Worm (Caenorhabditis elegans) whole organism, mixed stage, embryonic: ENCODE measurements around the gene H34I24.1.
A peak's percentile ranks its signal among the peaks of the same experiment; 100 is the strongest.

Experiments used
- M03D4.4 ChIP-seq: sonication (generic microtip); optimal IDR thresholded peaks from 2 replicates; lab custom pipeline; 2017; ENCODE audit warnings: mild to moderate bottlenecking, missing genetic modification characterization, missing compliant biosample characterization
- bed-3 ChIP-seq: fragments of 200-800 bp; sonication (Bioruptor generic); optimal IDR thresholded peaks from 3 replicates; lab custom pipeline; 2018; ENCODE audit warnings: mild to moderate bottlenecking, missing genetic modification characterization, moderate library complexity, missing compliant biosample characterization
- blmp-1 ChIP-seq: fragments of 150-350 bp; optimal IDR thresholded peaks from 2 replicates; lab custom pipeline; 2014; ENCODE audit warnings: missing biosample characterization, missing genetic modification characterization
- ceh-39 ChIP-seq: fragments of 150-350 bp; optimal IDR thresholded peaks from 2 replicates; lab custom pipeline; 2014; ENCODE audit warnings: missing biosample characterization, missing genetic modification characterization
- ceh-43 ChIP-seq: fragments of 200-800 bp; sonication (Bioruptor generic); optimal IDR thresholded peaks from 2 replicates; lab custom pipeline; 2018; ENCODE audit warnings: mild to moderate bottlenecking, missing genetic modification characterization, moderate library complexity, missing compliant biosample characterization
- ceh-83 ChIP-seq: fragments of 200-800 bp; sonication (Bioruptor generic); optimal IDR thresholded peaks from 2 replicates; lab custom pipeline; 2018; ENCODE audit warnings: mild to moderate bottlenecking, missing genetic modification characterization, missing compliant biosample characterization
- ces-1 ChIP-seq: fragments of 150-350 bp; optimal IDR thresholded peaks from 2 replicates; lab custom pipeline; 2014; ENCODE audit warnings: missing biosample characterization, missing genetic modification reagents, missing genetic modification characterization
- cnd-1 ChIP-seq: fragments of 200-800 bp; sonication (Bioruptor generic); optimal IDR thresholded peaks from 2 replicates; lab custom pipeline; 2018; ENCODE audit warnings: mild to moderate bottlenecking, missing genetic modification characterization, missing compliant biosample characterization
- drap-1 ChIP-seq: fragments of 200-800 bp; sonication (Bioruptor generic); optimal IDR thresholded peaks from 3 replicates; lab custom pipeline; 2018; ENCODE audit warnings: mild to moderate bottlenecking, missing genetic modification characterization, missing compliant biosample characterization
- elt-1 ChIP-seq: sonication (generic microtip); optimal IDR thresholded peaks from 2 replicates; lab custom pipeline; 2017; ENCODE audit warnings: missing genetic modification characterization, mild to moderate bottlenecking, missing compliant biosample characterization, antibody characterized with exemption, moderate library complexity, borderline replicate concordance; ENCODE audit not compliant: insufficient read depth
- elt-3 ChIP-seq: fragments of 150-350 bp; optimal IDR thresholded peaks from 2 replicates; lab custom pipeline; 2014; ENCODE audit warnings: missing biosample characterization, missing genetic modification characterization
- flh-1 ChIP-seq: fragments of 200-800 bp; sonication (Bioruptor generic); optimal IDR thresholded peaks from 2 replicates; lab custom pipeline; 2018; ENCODE audit warnings: mild to moderate bottlenecking, missing genetic modification characterization, moderate library complexity, missing compliant biosample characterization
- ham-2 ChIP-seq: fragments of 200-800 bp; sonication (Bioruptor generic); optimal IDR thresholded peaks from 2 replicates; lab custom pipeline; 2018; ENCODE audit warnings: mild to moderate bottlenecking, missing genetic modification characterization, missing compliant biosample characterization
- hlh-1 ChIP-seq: fragments of 150-350 bp; optimal IDR thresholded peaks from 2 replicates; lab custom pipeline; 2014; ENCODE audit warnings: missing biosample characterization, missing genetic modification reagents, missing genetic modification characterization
- lin-13 ChIP-seq: fragments of 150-350 bp; optimal IDR thresholded peaks from 2 replicates; lab custom pipeline; 2014; ENCODE audit warnings: missing biosample characterization, missing genetic modification characterization
- lin-32 ChIP-seq: fragments of 200-800 bp; sonication (Bioruptor generic); optimal IDR thresholded peaks from 2 replicates; lab custom pipeline; 2018; ENCODE audit warnings: mild to moderate bottlenecking, missing genetic modification characterization, missing compliant biosample characterization
- lsy-2 ChIP-seq: fragments of 150-350 bp; optimal IDR thresholded peaks from 2 replicates; lab custom pipeline; 2014; ENCODE audit warnings: missing biosample characterization, missing genetic modification characterization
- mab-5 ChIP-seq: fragments of 150-350 bp; optimal IDR thresholded peaks from 2 replicates; lab custom pipeline; 2014; ENCODE audit warnings: missing biosample characterization, missing genetic modification characterization
- mep-1 ChIP-seq: fragments of 150-350 bp; optimal IDR thresholded peaks from 2 replicates; lab custom pipeline; 2017; ENCODE audit warnings: missing biosample characterization, missing genetic modification reagents, missing genetic modification characterization, inconsistent platforms
- mls-2 ChIP-seq: sonication (generic microtip); optimal IDR thresholded peaks from 2 replicates; lab custom pipeline; 2016; ENCODE audit warnings: mild to moderate bottlenecking, missing genetic modification characterization, moderate library complexity, missing compliant biosample characterization
- nhr-12 ChIP-seq: fragments of 150-350 bp; optimal IDR thresholded peaks from 2 replicates; lab custom pipeline; 2014; ENCODE audit warnings: missing biosample characterization, missing genetic modification characterization
- nhr-2 ChIP-seq: fragments of 150-350 bp; optimal IDR thresholded peaks from 2 replicates; lab custom pipeline; 2014; ENCODE audit warnings: missing biosample characterization, missing genetic modification characterization
- nhr-237 ChIP-seq: fragments of 150-350 bp; optimal IDR thresholded peaks from 2 replicates; lab custom pipeline; 2014; ENCODE audit warnings: missing biosample characterization, missing genetic modification characterization
- nhr-28 ChIP-seq: fragments of 150-350 bp; optimal IDR thresholded peaks from 2 replicates; lab custom pipeline; 2014; ENCODE audit warnings: missing biosample characterization, missing genetic modification characterization
- nhr-76 ChIP-seq: sonication (generic microtip); optimal IDR thresholded peaks from 2 replicates; lab custom pipeline; 2017; ENCODE audit warnings: missing biosample characterization, missing genetic modification characterization
- pha-4 ChIP-seq: fragments of 150-350 bp; optimal IDR thresholded peaks from 2 replicates; lab custom pipeline; 2018; ENCODE audit warnings: missing biosample characterization, missing genetic modification reagents, missing genetic modification characterization
- sem-2 ChIP-seq: fragments of 200-800 bp; sonication (Bioruptor generic); optimal IDR thresholded peaks from 2 replicates; lab custom pipeline; 2018; ENCODE audit warnings: mild to moderate bottlenecking, missing genetic modification characterization, missing compliant biosample characterization
- snpc-4 ChIP-seq: fragments of 150-350 bp; optimal IDR thresholded peaks from 2 replicates; lab custom pipeline; 2014; ENCODE audit warnings: missing biosample characterization, missing genetic modification characterization
- sptf-1 ChIP-seq: sonication (generic microtip); optimal IDR thresholded peaks from 2 replicates; lab custom pipeline; 2017; ENCODE audit warnings: mild to moderate bottlenecking, missing genetic modification characterization, moderate library complexity, missing compliant biosample characterization
- tbx-8 ChIP-seq: fragments of 200-800 bp; sonication (Bioruptor generic); optimal IDR thresholded peaks from 2 replicates; lab custom pipeline; 2018; ENCODE audit warnings: mild to moderate bottlenecking, missing genetic modification characterization, moderate library complexity, missing compliant biosample characterization
- unc-120 ChIP-seq: sonication (generic microtip); optimal IDR thresholded peaks from 2 replicates; lab custom pipeline; 2017; ENCODE audit warnings: missing genetic modification characterization, missing compliant biosample characterization; ENCODE audit not compliant: poor library complexity, severe bottlenecking
- unc-39 ChIP-seq: fragments of 150-350 bp; optimal IDR thresholded peaks from 2 replicates; lab custom pipeline; 2014; ENCODE audit warnings: missing biosample characterization, missing genetic modification characterization
- unc-62 ChIP-seq: fragments of 150-350 bp; optimal IDR thresholded peaks from 2 replicates; lab custom pipeline; 2014; ENCODE audit warnings: missing biosample characterization, missing genetic modification reagents, missing genetic modification characterization
- zip-8 ChIP-seq: fragments of 150-350 bp; optimal IDR thresholded peaks from 2 replicates; lab custom pipeline; 2014; ENCODE audit warnings: missing biosample characterization, missing genetic modification characterization
- ztf-11 ChIP-seq: fragments of 150-350 bp; optimal IDR thresholded peaks from 2 replicates; lab custom pipeline; 2014; ENCODE audit warnings: missing biosample characterization, missing genetic modification characterization

The H34I24.1 gene

DNA sequence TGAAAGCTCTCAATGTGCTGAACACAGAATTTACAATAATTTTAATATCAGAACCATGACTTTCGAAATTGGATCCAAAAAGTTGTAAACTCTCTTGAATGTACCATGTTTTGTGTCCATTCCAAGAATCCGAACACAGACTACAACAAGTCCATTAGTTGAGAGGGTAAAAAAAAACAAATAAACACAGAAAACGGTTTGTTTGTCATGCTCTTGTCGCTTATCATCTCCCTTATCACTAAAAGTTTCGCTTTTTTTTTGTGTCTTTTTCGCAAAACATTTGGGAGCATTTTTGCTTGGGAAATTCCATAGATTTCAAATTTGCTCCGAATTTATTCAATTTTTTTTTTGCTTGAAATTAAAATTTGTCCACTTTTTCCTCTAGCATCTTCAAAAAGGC, 22.7 kb downstream of the H34I24.1 start:
- TF ChIP-seq tbx-8 (GFP tag; lab: Kevin White, UChicago) (no peak), ces-1 (GFP tag; lab: Kevin White, UChicago) (no peak), unc-62 (GFP tag; lab: Kevin White, UChicago) (no peak), unc-120 (tag; lab: Kevin White, UChicago) (no peak), zip-8 (tag; lab: Kevin White, UChicago) (no peak), bed-3 (no peak), ceh-43 (no peak), nhr-2 (no peak)

DNA sequence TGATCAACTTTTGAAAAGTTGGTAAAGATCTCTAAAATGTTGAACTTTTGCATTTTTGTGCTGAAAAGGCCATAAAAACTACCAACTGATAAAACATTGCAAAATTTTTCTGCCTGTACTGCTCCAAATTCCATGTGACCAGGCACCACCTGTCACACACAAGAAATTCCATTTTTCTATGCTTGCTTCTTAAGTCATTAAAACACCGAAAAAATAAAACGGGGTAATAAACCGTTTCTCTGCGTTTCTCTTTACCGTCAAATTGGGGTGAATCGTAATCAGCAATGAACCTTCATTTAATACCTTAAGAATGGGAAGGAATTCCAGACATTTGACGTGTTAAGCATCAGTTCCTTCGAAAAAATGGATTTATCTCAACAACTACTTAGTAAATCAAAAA, 23.4 kb downstream of the H34I24.1 start:
- TF ChIP-seq elt-1 (tag; lab: Kevin White, UChicago) (no peak), pha-4 (tag; lab: Kevin White, UChicago) (no peak), unc-39 (tag; lab: Kevin White, UChicago) (no peak), lin-32 (GFP tag; lab: Kevin White, UChicago) (no peak), mab-5 (tag; lab: Kevin White, UChicago) (no peak), snpc-4 (tag; lab: Kevin White, UChicago) (no peak), ztf-11 (no peak), drap-1 (GFP tag; lab: Kevin White, UChicago) (no peak)

DNA sequence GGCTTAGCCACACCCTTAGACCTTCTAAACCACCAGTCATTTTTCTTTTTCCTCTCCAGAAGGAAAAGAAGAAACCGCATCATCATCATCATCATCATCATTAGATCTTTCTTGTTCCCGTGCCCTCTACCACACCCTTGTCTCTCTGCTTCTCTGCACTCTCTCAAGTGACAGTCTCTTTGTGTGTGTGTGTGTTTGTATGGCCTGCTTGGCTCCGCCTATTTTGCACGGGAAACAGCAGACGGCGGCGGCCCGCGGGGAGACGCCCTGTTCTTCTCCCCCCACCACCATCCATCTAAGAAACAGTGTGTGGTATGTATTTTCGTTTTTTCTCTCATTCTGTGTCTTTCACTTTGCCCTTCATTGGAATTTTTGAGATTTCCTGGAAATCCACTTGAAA, 25.0 kb downstream of the H34I24.1 start:
- no peak for TF ChIP-seq elt-1 (tag; lab: Kevin White, UChicago)
- no peak for TF ChIP-seq nhr-2
- TF ChIP-seq sptf-1, result peak; percentile 34
- no peak for TF ChIP-seq ceh-43
- no peak for TF ChIP-seq ztf-11
- TF ChIP-seq bed-3, result no peak
- no peak for TF ChIP-seq unc-120 (tag; lab: Kevin White, UChicago)
- no peak for TF ChIP-seq ceh-39 (tag; lab: Kevin White, UChicago)
- no peak for TF ChIP-seq lsy-2 (tag; lab: Kevin White, UChicago)
- TF ChIP-seq tbx-8 (GFP tag; lab: Kevin White, UChicago), result no peak
- no peak for TF ChIP-seq zip-8 (tag; lab: Kevin White, UChicago)
- no peak for TF ChIP-seq hlh-1
- no peak for TF ChIP-seq ceh-83
- TF ChIP-seq mls-2 (tag; lab: Kevin White, UChicago), result no peak
- no peak for TF ChIP-seq mab-5 (tag; lab: Kevin White, UChicago)
- no peak for TF ChIP-seq nhr-12
- no peak for TF ChIP-seq sem-2 (GFP tag; lab: Kevin White, UChicago)
- TF ChIP-seq mep-1 (tag; lab: Kevin White, UChicago), result no peak
- no peak for TF ChIP-seq M03D4.4 (tag; lab: Kevin White, UChicago)
- TF ChIP-seq unc-39 (tag; lab: Kevin White, UChicago), result no peak
- no peak for TF ChIP-seq nhr-28 (tag; lab: Kevin White, UChicago)
- peak; percentile 15 for TF ChIP-seq lin-13 (tag; lab: Kevin White, UChicago)
- no peak for TF ChIP-seq snpc-4 (tag; lab: Kevin White, UChicago)
- TF ChIP-seq elt-3 (tag; lab: Kevin White, UChicago), result no peak
- peak; percentile 7 for TF ChIP-seq cnd-1
- no peak for TF ChIP-seq nhr-237
- TF ChIP-seq drap-1 (GFP tag; lab: Kevin White, UChicago), result peak; percentile 19
- TF ChIP-seq lin-32 (GFP tag; lab: Kevin White, UChicago), result no peak
- peak; percentile 21 for TF ChIP-seq ham-2 (GFP tag; lab: Kevin White, UChicago)
- no peak for TF ChIP-seq nhr-76 (tag; lab: Kevin White, UChicago)
- TF ChIP-seq ces-1 (GFP tag; lab: Kevin White, UChicago), result no peak
- peak; percentile 4 for TF ChIP-seq unc-62 (GFP tag; lab: Kevin White, UChicago)
- no peak for TF ChIP-seq flh-1
- no peak for TF ChIP-seq blmp-1 (tag; lab: Kevin White, UChicago)
- TF ChIP-seq pha-4 (tag; lab: Kevin White, UChicago), result peak; percentile 20

DNA sequence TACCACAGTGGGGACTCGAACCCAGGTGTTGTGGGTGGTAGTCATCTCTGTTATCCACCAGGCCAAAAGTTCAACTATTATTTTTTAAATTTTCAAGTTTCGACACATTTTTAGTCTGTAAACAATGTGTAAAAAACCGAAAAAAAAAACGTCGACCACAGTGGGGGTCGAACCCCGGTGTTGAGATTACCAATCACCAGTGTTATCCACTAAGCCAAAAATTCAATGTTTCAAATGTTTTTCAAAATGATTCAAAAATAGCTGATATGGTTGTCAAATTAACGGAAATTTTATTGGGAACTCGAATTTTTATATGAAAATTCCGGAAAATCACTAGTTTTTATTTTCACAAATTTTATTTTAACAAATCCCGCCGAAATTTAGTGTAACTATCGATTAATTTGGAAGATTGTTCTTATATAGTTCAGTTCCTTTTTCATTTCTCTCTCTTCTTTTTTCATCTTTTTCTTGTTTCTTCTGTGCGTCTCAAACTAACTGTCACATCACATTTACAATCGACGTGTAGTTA, 26.3 kb downstream of the H34I24.1 start:
- no peak for TF ChIP-seq nhr-28 (tag; lab: Kevin White, UChicago)
- no peak for TF ChIP-seq nhr-2
- TF ChIP-seq blmp-1 (tag; lab: Kevin White, UChicago), result no peak
- no peak for TF ChIP-seq lsy-2 (tag; lab: Kevin White, UChicago)
- TF ChIP-seq ceh-43, result no peak
- TF ChIP-seq snpc-4 (tag; lab: Kevin White, UChicago), result no peak
- no peak for TF ChIP-seq sptf-1
- no peak for TF ChIP-seq sem-2 (GFP tag; lab: Kevin White, UChicago)
- no peak for TF ChIP-seq flh-1
- TF ChIP-seq ceh-83, result no peak
- TF ChIP-seq unc-62 (GFP tag; lab: Kevin White, UChicago), result no peak
- no peak for TF ChIP-seq elt-3 (tag; lab: Kevin White, UChicago)
- TF ChIP-seq ceh-39 (tag; lab: Kevin White, UChicago), result no peak
- no peak for TF ChIP-seq hlh-1
- no peak for TF ChIP-seq M03D4.4 (tag; lab: Kevin White, UChicago)
- TF ChIP-seq unc-120 (tag; lab: Kevin White, UChicago), result no peak
- TF ChIP-seq, all 35 proteins: peak for 0
